Worm (Caenorhabditis elegans): ENCODE results near the gene Y42A5A.3.

Y42A5A.3 gene

ce11 chrV:11104408-11104807, 8.6 kb upstream of the Y42A5A.3 start:
- no peak for TF ChIP-seq unc-62 (GFP tag; optimal IDR thresholded peaks at IDR 0.05)

- no peak for TF ChIP-seq unc-62 (GFP tag; optimal IDR thresholded peaks at IDR 0.05)
These were observed 2.8 kb upstream of the Y42A5A.3 start, which contains the start of gene cdkl-1 for ce11 chrV:11098599-11098998. Gene cdkl-1 (plus strand): TSS chrV:11098899.

ce11 chrV:11094698-11095097, 1.1 kb downstream of the Y42A5A.3 start:
- TF ChIP-seq unc-62 (GFP tag; optimal IDR thresholded peaks at IDR 0.05), result no peak

- no peak for TF ChIP-seq unc-62 (GFP tag; optimal IDR thresholded peaks at IDR 0.05)
These were observed 2.3 kb downstream of the Y42A5A.3 start, which contains the start of gene lact-8 for ce11 chrV:11093163-11094091. Gene lact-8 (minus strand): TSS chrV:11093607.

- no peak for TF ChIP-seq unc-62 (GFP tag; optimal IDR thresholded peaks at IDR 0.05)
These were observed 8.2 kb downstream of the Y42A5A.3 start, which contains the start of gene Y42A5A.1 for ce11 chrV:11087519-11087998. Gene Y42A5A.1 (plus strand): TSS chrV:11087948.

ce11 chrV:11087119-11087518, 8.7 kb downstream of the Y42A5A.3 start:
- no peak for TF ChIP-seq unc-62 (GFP tag; optimal IDR thresholded peaks at IDR 0.05)

ce11 chrV:11083691-11084090, 12.1 kb downstream of the Y42A5A.3 start:
- TF ChIP-seq unc-62 (GFP tag; optimal IDR thresholded peaks at IDR 0.05), result no peak

ce11 chrV:11082964-11083363, 12.8 kb downstream of the Y42A5A.3 start:
- TF ChIP-seq unc-62 (GFP tag; optimal IDR thresholded peaks at IDR 0.05), result no peak

ce11 chrV:11082475-11082874, 13.3 kb downstream of the Y42A5A.3 start:
- TF ChIP-seq unc-62 (GFP tag; optimal IDR thresholded peaks at IDR 0.05), result no peak

- TF ChIP-seq unc-62 (GFP tag; optimal IDR thresholded peaks at IDR 0.05), result no peak
These were observed 15.2 kb downstream of the Y42A5A.3 start, which contains the start of gene act-1 for ce11 chrV:11080345-11081102. Gene act-1 (plus strand): TSS chrV:11081052.

- TF ChIP-seq unc-62 (GFP tag; optimal IDR thresholded peaks at IDR 0.05), result no peak
These were observed 16.9 kb downstream of the Y42A5A.3 start for ce11 chrV:11078874-11079273.

- TF ChIP-seq unc-62 (GFP tag; optimal IDR thresholded peaks at IDR 0.05), result no peak
These were observed 17.6 kb downstream of the Y42A5A.3 start, which contains the start of gene act-2 for ce11 chrV:11078104-11078724. Gene act-2 (minus strand): TSS chrV:11078154.

- no peak for TF ChIP-seq unc-62 (GFP tag; optimal IDR thresholded peaks at IDR 0.05)
These were observed 19.4 kb downstream of the Y42A5A.3 start for ce11 chrV:11076403-11076802.

- no peak for TF ChIP-seq unc-62 (GFP tag; optimal IDR thresholded peaks at IDR 0.05)
These were observed 19.8 kb downstream of the Y42A5A.3 start for ce11 chrV:11076028-11076402.

- TF ChIP-seq unc-62 (GFP tag; optimal IDR thresholded peaks at IDR 0.05), result no peak
These were observed 20.4 kb downstream of the Y42A5A.3 start for ce11 chrV:11075209-11076027.
